Worm (Caenorhabditis elegans) whole organism, L3 larva: Measurements from ENCODE around the gene F52E4.5.
A peak's percentile ranks its signal among the peaks of the same experiment; 100 is the strongest.

Experiments
- R02D3.7 ChIP-seq: fragments of 150-350 bp; optimal IDR thresholded peaks from 2 replicates; lab custom pipeline; 2014; ENCODE audit warnings: missing biosample characterization, missing genetic modification characterization
- aly-2 ChIP-seq: fragments of 150-350 bp; optimal IDR thresholded peaks from 2 replicates; lab custom pipeline; 2014; ENCODE audit warnings: missing biosample characterization, missing genetic modification characterization
- ama-1 ChIP-seq: fragments of 150-350 bp; optimal IDR thresholded peaks from 2 replicates; lab custom pipeline; 2018
- ceh-28 ChIP-seq: fragments of 150-350 bp; optimal IDR thresholded peaks from 2 replicates; lab custom pipeline; 2014; ENCODE audit warnings: missing biosample characterization, missing genetic modification reagents, missing genetic modification characterization
- ceh-82 ChIP-seq: fragments of 150-350 bp; optimal IDR thresholded peaks from 2 replicates; lab custom pipeline; 2014; ENCODE audit warnings: missing biosample characterization, missing genetic modification characterization
- daf-12 ChIP-seq: fragments of 150-350 bp; optimal IDR thresholded peaks from 2 replicates; lab custom pipeline; 2014; ENCODE audit warnings: missing biosample characterization, missing genetic modification reagents, missing genetic modification characterization
- egl-5 ChIP-seq: fragments of 150-350 bp; optimal IDR thresholded peaks from 2 replicates; lab custom pipeline; 2017; ENCODE audit warnings: missing biosample characterization, missing genetic modification reagents, missing genetic modification characterization, inconsistent platforms
- elt-1 ChIP-seq: fragments of 150-350 bp; optimal IDR thresholded peaks from 2 replicates; lab custom pipeline; 2014; ENCODE audit warnings: missing biosample characterization, missing genetic modification characterization
- elt-2 ChIP-seq: sonication (generic microtip); optimal IDR thresholded peaks from 2 replicates; lab custom pipeline; 2016; ENCODE audit warnings: missing genetic modification reagents, mild to moderate bottlenecking, missing genetic modification characterization, missing compliant biosample characterization
- elt-3 ChIP-seq, 3 experiments: fragments of 150-350 bp in 1 of 3; sonication (generic microtip) in 2 of 3; optimal IDR thresholded peaks; 2 replicates in 2 of 3; 4 replicates in 1 of 3; lab custom pipeline; 2014 to 2017; ENCODE audit warnings: missing biosample characterization in 3 of 3, missing genetic modification characterization in 3 of 3
- fkh-10 ChIP-seq: sonication (generic microtip); optimal IDR thresholded peaks from 2 replicates; lab custom pipeline; 2017; ENCODE audit warnings: missing biosample characterization, missing genetic modification reagents, missing genetic modification characterization
- fos-1 ChIP-seq: fragments of 150-350 bp; optimal IDR thresholded peaks from 2 replicates; lab custom pipeline; 2014; ENCODE audit warnings: missing biosample characterization, missing genetic modification characterization
- jun-1 ChIP-seq: fragments of 150-350 bp; optimal IDR thresholded peaks from 2 replicates; lab custom pipeline; 2014; ENCODE audit warnings: missing biosample characterization, missing genetic modification reagents, missing genetic modification characterization
- lin-39 ChIP-seq: fragments of 150-350 bp; optimal IDR thresholded peaks from 2 replicates; lab custom pipeline; 2018; ENCODE audit warnings: missing biosample characterization, missing genetic modification reagents, missing genetic modification characterization
- lsy-12 ChIP-seq: sonication (generic microtip); optimal IDR thresholded peaks from 2 replicates; lab custom pipeline; 2016; ENCODE audit warnings: mild to moderate bottlenecking, missing genetic modification characterization, missing compliant biosample characterization
- mdl-1 ChIP-seq: fragments of 150-350 bp; optimal IDR thresholded peaks from 2 replicates; lab custom pipeline; 2014; ENCODE audit warnings: missing biosample characterization, missing genetic modification characterization
- nfya-1 ChIP-seq: sonication (generic microtip); optimal IDR thresholded peaks from 2 replicates; lab custom pipeline; 2017; ENCODE audit warnings: missing genetic modification characterization, mild to moderate bottlenecking, missing compliant biosample characterization, antibody characterized with exemption, moderate library complexity; ENCODE audit not compliant: insufficient read depth
- nhr-12 ChIP-seq: fragments of 150-350 bp; optimal IDR thresholded peaks from 2 replicates; lab custom pipeline; 2014; ENCODE audit warnings: missing biosample characterization, missing genetic modification characterization
- nhr-23 ChIP-seq: fragments of 150-350 bp; optimal IDR thresholded peaks from 2 replicates; lab custom pipeline; 2014; ENCODE audit warnings: missing biosample characterization, missing genetic modification reagents, missing genetic modification characterization
- nhr-237 ChIP-seq: fragments of 150-350 bp; optimal IDR thresholded peaks from 2 replicates; lab custom pipeline; 2014; ENCODE audit warnings: missing biosample characterization, missing genetic modification characterization
- nhr-25 ChIP-seq: sonication (generic microtip); optimal IDR thresholded peaks from 2 replicates; lab custom pipeline; 2017; ENCODE audit warnings: missing biosample characterization, missing genetic modification characterization
- nhr-28 ChIP-seq: fragments of 150-350 bp; optimal IDR thresholded peaks from 2 replicates; lab custom pipeline; 2014; ENCODE audit warnings: missing biosample characterization, missing genetic modification characterization
- nhr-43 ChIP-seq: sonication (generic microtip); optimal IDR thresholded peaks from 2 replicates; lab custom pipeline; 2016; ENCODE audit warnings: mild to moderate bottlenecking, missing genetic modification characterization, missing compliant biosample characterization; ENCODE audit not compliant: poor library complexity, severe bottlenecking
- nhr-67 ChIP-seq: fragments of 150-350 bp; optimal IDR thresholded peaks from 2 replicates; lab custom pipeline; 2014; ENCODE audit warnings: missing biosample characterization, missing genetic modification characterization
- nhr-76 ChIP-seq: fragments of 150-350 bp; sonication (generic microtip); optimal IDR thresholded peaks from 5 replicates; lab custom pipeline; 2014; ENCODE audit warnings: missing biosample characterization, missing genetic modification characterization
- nhr-77 ChIP-seq: fragments of 150-350 bp; optimal IDR thresholded peaks from 2 replicates; lab custom pipeline; 2014; ENCODE audit warnings: missing biosample characterization, missing genetic modification characterization
- pqm-1 ChIP-seq: fragments of 150-350 bp; optimal IDR thresholded peaks from 2 replicates; lab custom pipeline; 2017; ENCODE audit warnings: missing biosample characterization, missing genetic modification characterization, inconsistent platforms
- sea-2 ChIP-seq: fragments of 150-350 bp; sonication (generic microtip); optimal IDR thresholded peaks from 4 replicates; lab custom pipeline; 2014; ENCODE audit warnings: missing biosample characterization, missing genetic modification reagents, missing genetic modification characterization
- snpc-4 ChIP-seq: fragments of 150-350 bp; optimal IDR thresholded peaks from 2 replicates; lab custom pipeline; 2014; ENCODE audit warnings: missing biosample characterization, missing genetic modification characterization
- tbx-2 ChIP-seq: sonication (generic microtip); optimal IDR thresholded peaks from 2 replicates; lab custom pipeline; 2016; ENCODE audit warnings: mild to moderate bottlenecking, missing genetic modification characterization, missing compliant biosample characterization
- unc-39 ChIP-seq: sonication (generic microtip); optimal IDR thresholded peaks from 4 replicates; lab custom pipeline; 2017; ENCODE audit warnings: missing biosample characterization, missing genetic modification characterization
- zag-1 ChIP-seq: fragments of 150-350 bp; optimal IDR thresholded peaks from 2 replicates; lab custom pipeline; 2014; ENCODE audit warnings: missing biosample characterization, missing genetic modification characterization
- ztf-11 ChIP-seq: fragments of 150-350 bp; optimal IDR thresholded peaks from 2 replicates; lab custom pipeline; 2014; ENCODE audit warnings: missing biosample characterization, missing genetic modification characterization

F52E4.5 gene

ce11 chrX:3099832-3100231, 12.7 kb upstream of the F52E4.5 start, which contains the start of gene sec-3 (continued):
- no peak for TF ChIP-seq sea-2 (GFP tag; lab: Kevin White, UChicago)
- TF ChIP-seq jun-1 (tag; lab: Kevin White, UChicago): peak; percentile 76
- TF ChIP-seq ceh-82 (tag; lab: Kevin White, UChicago): peak; percentile 39
- TF ChIP-seq tbx-2: peak; percentile 72
- TF ChIP-seq nfya-1: peak; percentile 85
- peak; percentile 84 for TF ChIP-seq nhr-43 (tag; lab: Kevin White, UChicago)
- peak; percentile 83 for TF ChIP-seq lin-39 (tag; lab: Kevin White, UChicago)
- TF ChIP-seq snpc-4 (tag; lab: Kevin White, UChicago): peak; percentile 88
- TF ChIP-seq R02D3.7 (tag; lab: Kevin White, UChicago): peak; percentile 64
- no peak for TF ChIP-seq nhr-76 (tag; lab: Kevin White, UChicago)
- TF ChIP-seq nhr-25 (tag; lab: Kevin White, UChicago): peak; percentile 82
- TF ChIP-seq mdl-1: no peak

ce11 chrX:3094304-3094703, 7.2 kb upstream of the F52E4.5 start, which contains the start of gene wrt-2:
TSS of gene wrt-2 (minus strand) at chrX:3094349.
- TF ChIP-seq elt-2: no peak
- no peak for TF ChIP-seq nhr-23 (tag; lab: Kevin White, UChicago)
- no peak for TF ChIP-seq ceh-28
- TF ChIP-seq lin-39 (tag; lab: Kevin White, UChicago): no peak
- no peak for TF ChIP-seq mdl-1
- TF ChIP-seq ztf-11 (tag; lab: Kevin White, UChicago): no peak
- TF ChIP-seq nhr-77 (tag; lab: Kevin White, UChicago): no peak
- TF ChIP-seq aly-2 (tag; lab: Kevin White, UChicago): no peak
- no peak for TF ChIP-seq nhr-67 (tag; lab: Kevin White, UChicago)
- TF ChIP-seq nhr-237 (tag; lab: Kevin White, UChicago): no peak
- no peak for TF ChIP-seq unc-39
- TF ChIP-seq nfya-1: no peak
- TF ChIP-seq daf-12 (tag; lab: Kevin White, UChicago): no peak
- TF ChIP-seq nhr-12 (tag; lab: Kevin White, UChicago): no peak
- TF ChIP-seq nhr-28 (tag; lab: Kevin White, UChicago): no peak
- TF ChIP-seq elt-1 (tag; lab: Kevin White, UChicago): no peak
- no peak for TF ChIP-seq fos-1 (tag; lab: Kevin White, UChicago)
- no peak for TF ChIP-seq ceh-82 (tag; lab: Kevin White, UChicago)
- no peak for TF ChIP-seq lsy-12 (tag; lab: Kevin White, UChicago)
- TF ChIP-seq, all 47 proteins: peak for 0

- TF ChIP-seq jun-1 (tag; lab: Kevin White, UChicago) (no peak), elt-1 (tag; lab: Kevin White, UChicago) (no peak), egl-5 (tag; lab: Kevin White, UChicago) (no peak), fkh-10 (GFP tag; lab: Kevin White, UChicago) (no peak), zag-1 (tag; lab: Kevin White, UChicago) (no peak), fos-1 (tag; lab: Kevin White, UChicago) (no peak), tbx-2 (no peak), elt-2 (no peak), pqm-1 (tag; lab: Kevin White, UChicago) (no peak), elt-3 (tag; optimal IDR thresholded peaks at IDR 0.05; lab: Kevin White, UChicago) (peak in 1 of 3 experiments; percentile 20), lsy-12 (tag; lab: Kevin White, UChicago) (no peak), nhr-76 (tag; lab: Kevin White, UChicago) (no peak), ceh-82 (tag; lab: Kevin White, UChicago) (no peak), ama-1 (lab: Kevin White, UChicago) (peak; percentile 84)
Observed at ce11 chrX:3092460-3092859, 5.3 kb upstream of the F52E4.5 start.

ce11 chrX:3091119-3091746, 4.1 kb upstream of the F52E4.5 start:
- peak; percentile 33 for TF ChIP-seq ama-1 (lab: Kevin White, UChicago)
- TF ChIP-seq zag-1 (tag; lab: Kevin White, UChicago): no peak
